Fruit fly (Drosophila melanogaster): Measurements from ENCODE around the gene Pka-C2.
A peak's percentile ranks its signal among the peaks of the same experiment; 100 is the strongest.

The Pka-C2 gene

DNA sequence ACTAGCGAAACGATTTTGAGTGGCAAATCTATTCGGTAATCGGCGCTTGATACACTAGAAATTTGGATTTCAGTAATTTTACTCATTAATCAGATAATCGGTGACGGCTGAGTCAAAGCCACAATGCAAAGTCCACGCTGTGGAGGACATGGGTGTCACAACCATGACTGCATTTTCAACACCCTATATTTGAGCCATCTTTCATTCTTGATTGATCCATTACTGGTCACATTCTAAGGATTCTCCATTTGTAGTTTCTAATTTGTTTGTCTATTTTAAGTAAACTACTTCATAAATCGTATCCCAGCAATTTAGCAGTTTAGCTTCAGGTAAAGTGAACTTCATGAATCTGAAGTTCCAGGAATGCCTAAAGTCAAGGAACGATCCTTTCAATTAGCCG, at the start of gene Pka-C2:
TSS of gene Pka-C2 (minus strand) at position 101 of the 400 bp plus-strand sequence.
- TF ChIP-seq CG31627 (GFP tag; optimal IDR thresholded peaks at IDR 0.05): no peak
- TF ChIP-seq Eip75B (GFP tag; optimal IDR thresholded peaks at IDR 0.05): no peak
- TF ChIP-seq CG4318 (GFP tag; optimal IDR thresholded peaks at IDR 0.05): no peak
- no peak for TF ChIP-seq CG11294 (GFP tag; IDR thresholded peaks at IDR 0.05)
- no peak for TF ChIP-seq vri (GFP tag; optimal IDR thresholded peaks at IDR 0.05)
- TF ChIP-seq cyc (GFP tag; optimal IDR thresholded peaks at IDR 0.05): no peak
- no peak for TF ChIP-seq CG10631 (GFP tag; optimal IDR thresholded peaks at IDR 0.05)
- no peak for TF ChIP-seq CG6808 (GFP tag; optimal IDR thresholded peaks at IDR 0.05)
- TF ChIP-seq Sox15 (GFP tag; optimal IDR thresholded peaks at IDR 0.05): no peak
- TF ChIP-seq Eip93F (GFP tag; optimal IDR thresholded peaks at IDR 0.05): no peak
- no peak for TF ChIP-seq esn (GFP tag; optimal IDR thresholded peaks at IDR 0.05)
- no peak for TF ChIP-seq CG8119 (GFP tag; IDR thresholded peaks at IDR 0.05)
- TF ChIP-seq Hr38 (GFP tag; optimal IDR thresholded peaks at IDR 0.05): no peak
- TF ChIP-seq Ets96B (tag; optimal IDR thresholded peaks at IDR 0.05): no peak

DNA sequence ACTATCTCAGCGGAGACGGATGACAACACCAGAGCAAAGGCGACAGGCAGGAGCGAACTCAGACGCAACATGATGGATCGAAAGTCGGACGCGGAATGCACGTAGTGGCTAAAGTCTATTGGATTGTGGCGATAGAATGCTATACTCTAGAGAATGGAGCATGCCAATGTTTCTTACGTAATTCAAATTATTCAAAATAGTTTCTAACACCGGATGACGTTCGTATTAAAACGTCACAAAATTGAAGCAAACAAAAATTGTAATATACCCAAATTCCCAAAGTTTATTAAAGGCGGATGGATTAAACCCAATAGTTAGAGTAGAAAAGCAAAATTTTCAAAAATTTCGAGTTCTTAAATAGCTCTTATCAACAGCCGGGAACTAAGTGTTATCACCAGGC, 49.3 kb upstream of the Pka-C2 start, which contains the start of gene Npc2h:
TSS of gene Npc2h (minus strand) at position 101 of the 400 bp plus-strand sequence.
- TF ChIP-seq Eip78C (GFP tag): peak; percentile 18
- no peak for TF ChIP-seq CG6163 (GFP tag; IDR thresholded peaks at IDR 0.05)
- TF ChIP-seq CG32006 (GFP tag; optimal IDR thresholded peaks at IDR 0.05): peak; percentile 43

DNA sequence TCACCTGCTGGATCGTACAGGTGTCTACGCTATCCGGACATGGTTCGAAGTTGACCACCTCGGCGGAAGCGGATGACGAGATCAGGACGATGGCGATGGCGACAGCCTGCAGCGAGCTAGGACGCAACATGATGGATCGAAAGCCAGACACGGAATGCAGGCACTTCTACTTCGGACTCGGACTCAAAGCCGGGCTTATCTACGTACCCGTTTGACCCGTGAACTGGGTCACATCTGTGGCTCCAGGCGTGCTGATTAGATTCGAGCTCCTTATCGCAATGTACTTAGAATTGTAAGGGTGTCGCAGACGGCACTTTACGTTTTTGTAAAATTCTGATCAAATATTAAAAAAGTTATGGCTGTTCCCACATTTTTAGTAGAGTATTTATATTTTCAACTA, 48.2 kb upstream of the Pka-C2 start, which contains the start of gene Npc2g:
TSS of gene Npc2g (minus strand) at position 160 of the 400 bp plus-strand sequence.
- TF ChIP-seq svp (GFP tag): peak; percentile 94
- TF ChIP-seq Ets96B (tag; optimal IDR thresholded peaks at IDR 0.05): no peak
- TF ChIP-seq CG32006 (GFP tag; optimal IDR thresholded peaks at IDR 0.05): peak; percentile 10
- TF ChIP-seq fd85E (GFP tag; optimal IDR thresholded peaks at IDR 0.05): no peak
- TF ChIP-seq CG9139 (GFP tag; optimal IDR thresholded peaks at IDR 0.05): no peak

DNA sequence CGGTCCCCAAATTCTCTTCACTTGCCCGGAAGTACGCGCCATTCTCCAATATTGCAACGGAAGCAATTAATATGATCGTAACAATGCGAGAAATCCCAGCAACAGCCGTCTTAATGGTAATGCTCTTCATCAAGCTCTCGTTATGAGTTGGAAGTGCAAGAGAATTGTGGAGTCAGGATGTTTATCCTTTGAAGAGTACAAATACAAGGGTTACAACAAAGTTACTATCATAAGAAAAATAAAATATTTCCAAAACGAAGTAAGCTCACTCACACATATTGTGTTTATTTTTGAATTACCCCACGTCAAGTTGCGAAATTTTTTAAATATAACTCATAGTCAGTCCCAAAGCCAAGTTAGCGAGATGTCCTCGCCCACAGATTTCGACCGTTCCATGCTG, 45.6 kb upstream of the Pka-C2 start, which contains the start of gene CG15543:
TSS of gene CG15543 (plus strand) at position 301 of the 400 bp plus-strand sequence.
- TF ChIP-seq vri (GFP tag; optimal IDR thresholded peaks at IDR 0.05) (no peak), CG11762 (GFP tag; optimal IDR thresholded peaks at IDR 0.05; ENCODE audit: insufficient read depth) (no peak), eg (GFP tag; IDR thresholded peaks at IDR 0.05) (no peak), CG7368 (GFP tag; optimal IDR thresholded peaks at IDR 0.05) (no peak), CG8632 (GFP tag; optimal IDR thresholded peaks at IDR 0.05) (no peak), CG32006 (GFP tag; optimal IDR thresholded peaks at IDR 0.05) (no peak), CG16779 (tag; optimal IDR thresholded peaks at IDR 0.05) (no peak), salr (GFP tag; optimal IDR thresholded peaks at IDR 0.05) (no peak), svp (GFP tag) (peak; percentile 8)

DNA sequence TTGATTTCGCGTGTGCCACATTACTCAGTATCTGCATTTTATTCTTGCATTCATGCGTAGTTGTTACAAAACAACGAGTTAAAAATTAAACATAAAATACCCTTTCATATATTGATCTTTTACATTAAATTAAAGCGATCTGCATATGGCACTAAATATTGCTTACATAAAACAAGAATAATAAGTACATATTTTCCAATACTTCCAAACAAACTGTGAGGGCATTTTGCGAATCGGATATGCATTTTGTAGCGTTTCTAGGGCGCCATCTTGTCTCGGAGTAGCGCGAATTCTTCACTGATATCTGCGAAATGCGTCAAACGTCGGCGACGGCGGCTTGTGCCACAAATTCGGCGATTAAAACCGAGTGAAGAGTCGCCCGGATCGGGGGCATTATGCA, 44.4 kb upstream of the Pka-C2 start:
- TF ChIP-seq eg (GFP tag; IDR thresholded peaks at IDR 0.05) (peak; percentile 26; the same call in 1 of the 3 replicates), CG3032 (tag; optimal IDR thresholded peaks at IDR 0.05) (no peak), Hr39 (GFP tag; optimal IDR thresholded peaks at IDR 0.05) (peak; percentile 17), Eip78C (GFP tag) (peak; percentile 52), svp (GFP tag) (peak; percentile 83)

DNA sequence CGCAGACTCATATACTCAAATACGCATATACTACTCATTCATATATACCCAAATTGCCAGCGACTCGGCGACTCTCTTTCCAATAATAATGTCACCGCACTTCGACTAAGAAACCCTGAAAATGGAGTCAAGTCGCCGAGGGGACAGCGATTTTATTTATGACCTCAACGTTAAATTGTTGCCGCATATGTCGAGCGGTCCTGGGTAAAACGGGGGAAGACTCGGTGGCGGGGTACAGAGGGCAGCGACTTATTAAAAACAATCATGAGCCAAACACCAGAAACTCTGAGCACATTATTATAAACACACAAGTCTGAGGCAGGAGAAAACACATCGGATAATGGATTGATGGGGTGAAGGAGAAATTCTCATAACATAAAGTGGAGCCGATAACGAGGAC, 38.1 kb upstream of the Pka-C2 start:
- TF ChIP-seq Hr39 (GFP tag; optimal IDR thresholded peaks at IDR 0.05) (no peak), dsx (GFP tag; optimal IDR thresholded peaks at IDR 0.05; ENCODE audit: poor library complexity, severe bottlenecking) (peak; percentile 31), CG6276 (GFP tag; optimal IDR thresholded peaks at IDR 0.05) (no peak), Eip93F (GFP tag; optimal IDR thresholded peaks at IDR 0.05) (no peak)

DNA sequence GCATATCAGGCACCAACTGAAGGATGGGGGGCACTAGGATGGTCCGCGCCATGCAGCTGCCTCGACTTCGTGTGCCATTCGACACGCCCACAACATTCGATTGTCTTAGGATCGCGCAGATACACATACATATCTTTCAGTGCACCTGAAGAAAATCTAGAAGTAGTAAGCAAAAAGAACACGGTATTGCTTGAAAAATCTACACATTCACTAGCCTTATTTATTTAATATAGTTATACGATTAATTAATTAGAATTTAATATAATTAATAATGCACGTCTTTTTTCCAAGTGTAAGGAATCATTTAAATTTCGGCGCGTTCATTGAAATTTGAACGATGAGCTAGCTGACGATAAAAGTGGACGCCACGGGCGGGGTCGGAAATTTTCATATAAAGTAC, 37.6 kb upstream of the Pka-C2 start:
- TF ChIP-seq Blimp-1 (GFP tag; optimal IDR thresholded peaks at IDR 0.05) (no peak), net (GFP tag; optimal IDR thresholded peaks at IDR 0.05) (no peak), svp (GFP tag) (peak; percentile 30), fkh (GFP tag; optimal IDR thresholded peaks at IDR 0.05) (no peak), eg (GFP tag; IDR thresholded peaks at IDR 0.05) (0 out of 3 replicates have a peak, but pooled peaks have one; percentile 13), Eip78C (GFP tag) (peak; percentile 22)
